Worm (Caenorhabditis elegans): Measurements from ENCODE around the gene T11B7.1.

T11B7.1 gene

DNA sequence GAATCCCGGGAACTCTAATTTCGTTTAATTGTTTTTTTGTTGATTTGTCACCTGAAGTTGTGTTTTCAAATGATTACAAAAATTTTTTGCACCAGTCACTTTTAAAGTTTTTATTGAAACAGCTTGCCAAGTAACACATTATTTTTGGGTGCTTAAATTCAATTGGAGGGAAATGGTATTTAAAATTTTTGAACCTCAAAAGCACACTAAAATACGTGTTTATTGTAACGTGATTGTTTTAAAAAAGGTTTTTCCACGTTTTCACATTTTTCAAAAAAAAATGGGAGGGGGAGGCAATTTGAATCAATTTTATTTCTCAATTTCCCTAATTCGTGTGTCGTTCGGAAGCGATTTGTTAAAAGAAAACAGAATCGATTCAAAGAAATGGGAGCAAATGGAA is 19.4 kb upstream of the T11B7.1 start, which contains the start of gene T28C6.5:
Gene T28C6.5, plus strand, starts transcription at position 301 of the 400 bp plus-strand sequence.
- TF ChIP-seq him-1 (tag; optimal IDR thresholded peaks at IDR 0.05) (no peak), W03F9.2 (tag; optimal IDR thresholded peaks at IDR 0.05) (no peak), dao-5 (tag; optimal IDR thresholded peaks at IDR 0.05) (no peak)

DNA sequence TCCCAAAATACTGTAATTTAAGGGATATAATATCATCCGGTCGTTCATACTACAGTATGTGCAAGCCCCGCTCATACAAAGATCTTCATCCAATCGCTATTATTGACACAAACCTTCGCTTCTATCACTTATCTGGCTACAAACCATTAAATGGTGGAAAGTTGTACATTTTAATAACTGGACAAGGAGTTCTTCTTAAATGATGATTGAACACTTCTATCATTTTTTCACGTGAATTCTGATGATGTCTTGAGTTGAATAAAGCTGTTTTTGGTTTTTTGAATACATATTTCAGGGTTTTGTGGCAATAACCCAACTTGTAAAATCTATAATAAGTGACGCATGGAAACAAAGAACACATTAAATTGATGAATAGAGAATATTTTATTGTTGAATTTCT is 17.9 kb upstream of the T11B7.1 start:
- no peak for TF ChIP-seq W03F9.2 (tag; optimal IDR thresholded peaks at IDR 0.05)
- no peak for TF ChIP-seq him-1 (tag; optimal IDR thresholded peaks at IDR 0.05)
- no peak for TF ChIP-seq dao-5 (tag; optimal IDR thresholded peaks at IDR 0.05)

DNA sequence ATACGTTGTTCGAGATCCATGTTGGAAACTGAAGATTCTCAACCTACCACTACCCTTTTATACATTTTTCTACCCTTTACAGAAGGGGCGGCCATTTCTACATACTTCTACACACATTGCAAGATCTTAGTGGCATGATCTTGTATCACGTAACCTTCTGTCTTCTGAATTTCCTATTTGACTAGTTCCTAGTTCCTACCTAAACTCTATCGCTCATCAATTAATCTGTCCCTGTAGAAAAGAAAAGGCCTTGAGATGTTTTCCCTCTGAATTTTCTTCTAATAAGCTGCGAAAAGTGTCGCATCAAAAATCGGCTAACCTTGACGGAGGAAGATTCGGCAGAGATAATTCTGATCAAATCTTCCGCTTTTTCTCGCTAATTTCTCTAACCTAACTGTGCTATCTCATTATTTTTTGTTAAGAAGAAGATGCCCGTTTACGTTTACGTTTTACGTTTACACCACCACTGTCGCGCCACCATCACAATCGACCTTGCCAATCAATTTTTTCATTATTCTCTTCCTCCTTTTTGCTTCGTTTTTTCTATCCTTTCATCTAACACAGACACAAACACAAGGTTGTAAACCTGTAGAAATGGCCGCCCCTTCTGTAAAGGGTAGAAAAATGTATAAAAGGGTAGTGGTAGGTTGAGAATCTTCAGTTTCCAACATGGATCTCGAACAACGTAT is 16.2 kb upstream of the T11B7.1 start, which contains the start of the genes col-117 and col-3:
Gene col-117, minus strand, starts transcription at position 51 of the 689 bp plus-strand sequence.
Gene col-3, plus strand, starts transcription at position 639 of the 689 bp plus-strand sequence.
- TF ChIP-seq W03F9.2 (tag; optimal IDR thresholded peaks at IDR 0.05) = no peak
- no peak for TF ChIP-seq dao-5 (tag; optimal IDR thresholded peaks at IDR 0.05)
- TF ChIP-seq him-1 (tag; optimal IDR thresholded peaks at IDR 0.05) = no peak

DNA sequence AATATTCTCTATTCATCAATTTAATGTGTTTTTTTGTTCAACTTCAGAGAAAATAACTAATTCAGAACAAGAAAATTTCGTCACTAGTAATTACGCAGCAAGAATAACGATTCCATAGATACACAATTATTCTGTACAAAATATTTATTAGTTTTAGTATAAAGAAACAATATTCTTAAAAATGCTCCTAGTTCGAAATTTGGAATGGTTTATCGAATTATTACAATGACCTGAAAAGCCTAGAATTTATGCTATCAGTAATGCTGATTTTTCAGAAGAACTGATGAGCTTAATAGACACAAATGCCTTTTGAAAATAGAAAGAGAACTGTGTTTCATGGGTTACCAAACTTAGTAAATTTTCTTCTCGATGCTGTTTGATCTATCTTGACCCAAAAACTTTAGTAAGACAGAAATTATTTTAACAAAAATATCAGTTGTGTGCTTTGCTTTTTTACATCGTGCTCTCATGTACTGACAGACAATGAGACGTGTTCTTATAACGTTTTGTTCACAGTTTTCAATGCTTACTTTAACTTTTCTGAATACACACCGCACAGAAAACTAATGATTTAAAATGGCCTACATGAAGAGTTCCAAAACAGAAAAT is 14.4 kb upstream of the T11B7.1 start:
- TF ChIP-seq W03F9.2 (tag; optimal IDR thresholded peaks at IDR 0.05) = no peak
- TF ChIP-seq him-1 (tag; optimal IDR thresholded peaks at IDR 0.05) = no peak
- TF ChIP-seq dao-5 (tag; optimal IDR thresholded peaks at IDR 0.05) = no peak

DNA sequence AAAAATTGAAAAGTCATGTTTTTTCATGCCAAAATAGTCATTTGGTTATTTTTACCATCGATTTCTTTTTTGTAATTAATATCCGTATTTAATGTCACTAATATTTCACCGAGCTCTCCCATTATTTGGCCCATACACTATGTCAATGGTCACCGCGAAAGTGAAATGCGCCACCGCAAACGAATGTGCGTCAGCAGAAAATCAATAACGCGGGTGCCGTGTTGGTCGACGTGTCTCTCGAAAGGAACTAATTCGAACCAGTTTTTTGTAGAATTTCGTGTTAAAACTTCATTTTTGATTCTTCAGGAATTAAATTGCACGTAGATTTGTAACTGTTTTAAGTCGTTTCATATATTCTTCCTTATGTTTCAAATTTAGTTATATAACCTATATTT is 13.9 kb upstream of the T11B7.1 start:
- no peak for TF ChIP-seq him-1 (tag; optimal IDR thresholded peaks at IDR 0.05)
- TF ChIP-seq dao-5 (tag; optimal IDR thresholded peaks at IDR 0.05) = no peak
- no peak for TF ChIP-seq W03F9.2 (tag; optimal IDR thresholded peaks at IDR 0.05)

DNA sequence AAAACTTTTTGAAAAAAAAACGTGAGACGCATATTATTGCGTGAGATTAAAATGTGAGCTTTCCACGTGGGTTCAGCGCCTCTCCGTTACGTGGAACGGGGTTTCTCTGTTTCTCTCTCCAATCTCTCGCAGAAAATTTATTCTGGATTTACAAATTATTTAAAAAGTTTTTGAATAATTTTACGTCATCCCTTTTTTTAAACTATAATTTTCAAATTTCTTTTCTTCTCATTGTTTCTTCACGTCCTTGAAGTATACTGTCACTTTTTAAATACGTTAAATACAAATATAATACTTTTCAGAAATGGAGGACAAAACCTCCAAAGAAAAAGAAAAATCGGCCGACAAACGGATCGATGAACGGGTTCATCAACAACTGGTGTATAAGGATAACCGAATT is 13.0 kb upstream of the T11B7.1 start, which contains the start of gene T28C6.7:
Gene T28C6.7, plus strand, starts transcription at position 301 of the 400 bp plus-strand sequence.
- no peak for TF ChIP-seq W03F9.2 (tag; optimal IDR thresholded peaks at IDR 0.05)

DNA sequence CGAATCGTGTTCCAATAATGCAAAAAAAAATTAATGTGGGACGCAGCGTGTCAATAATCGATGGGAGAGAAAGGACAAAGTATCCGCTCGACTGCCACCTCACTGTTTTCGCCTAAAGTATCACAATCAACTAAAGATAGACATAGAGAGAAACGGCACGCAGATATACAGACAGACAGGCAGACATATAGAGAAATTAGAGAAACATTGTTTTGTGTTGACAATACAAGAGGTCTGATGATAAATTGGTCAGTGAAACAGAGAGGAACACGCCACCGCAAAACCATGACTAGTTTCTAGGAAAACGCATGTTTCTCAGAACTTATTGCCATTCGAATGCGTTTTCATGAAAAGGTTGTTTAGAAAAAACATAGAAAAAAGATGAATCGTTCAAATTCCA is 9.9 kb upstream of the T11B7.1 start, which contains the start of gene T28C6.8:
Gene T28C6.8, minus strand, starts transcription at position 137 of the 400 bp plus-strand sequence.
- TF ChIP-seq W03F9.2 (tag; optimal IDR thresholded peaks at IDR 0.05) (no peak), dao-5 (tag; optimal IDR thresholded peaks at IDR 0.05) (no peak), him-1 (tag; optimal IDR thresholded peaks at IDR 0.05) (no peak)

DNA sequence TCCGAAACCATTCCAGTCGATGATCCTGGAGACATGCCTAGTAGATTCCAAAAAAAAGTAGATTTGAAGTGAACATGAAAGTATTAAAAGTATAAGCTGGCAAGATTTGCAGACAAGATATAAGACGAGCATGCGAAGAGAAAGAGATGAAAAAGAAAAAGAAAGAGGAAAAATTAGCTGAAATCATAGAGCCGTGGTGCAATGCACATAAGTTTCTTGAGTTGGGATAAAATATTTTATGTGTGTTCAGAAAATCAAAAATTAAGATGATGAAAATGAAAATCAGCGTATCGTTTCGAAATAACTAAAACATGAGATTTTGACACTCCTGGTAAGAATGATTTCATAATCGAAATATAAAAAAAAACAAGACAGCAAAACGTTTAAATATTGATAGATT is 3.9 kb downstream of the T11B7.1 start, which contains the start of gene T11B7.2:
Gene T11B7.2, minus strand, starts transcription at position 101 of the 400 bp plus-strand sequence.
- TF ChIP-seq dao-5 (tag; optimal IDR thresholded peaks at IDR 0.05) (no peak), him-1 (tag; optimal IDR thresholded peaks at IDR 0.05) (no peak), W03F9.2 (tag; optimal IDR thresholded peaks at IDR 0.05) (no peak)

DNA sequence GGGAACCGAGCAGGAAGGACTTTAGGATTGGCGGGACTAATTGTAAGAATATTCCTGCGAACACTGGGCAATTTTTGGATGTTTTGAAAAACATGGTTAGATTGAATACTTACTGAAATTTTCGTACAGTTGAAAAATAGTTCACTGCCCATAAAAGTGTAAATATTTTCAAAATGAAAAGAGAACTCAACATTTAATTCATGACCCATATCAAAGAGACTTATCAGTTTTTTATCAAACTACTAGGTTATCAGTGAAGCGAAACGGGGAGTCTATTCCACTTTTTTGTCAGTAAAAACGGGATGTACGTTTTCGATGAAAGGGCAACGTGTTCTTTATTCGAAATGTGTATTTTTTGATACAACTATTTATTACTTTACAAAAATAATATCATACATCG is 5.4 kb downstream of the T11B7.1 start:
- TF ChIP-seq dao-5 (tag; optimal IDR thresholded peaks at IDR 0.05) = no peak
- TF ChIP-seq him-1 (tag; optimal IDR thresholded peaks at IDR 0.05) = no peak
- TF ChIP-seq W03F9.2 (tag; optimal IDR thresholded peaks at IDR 0.05) = no peak

DNA sequence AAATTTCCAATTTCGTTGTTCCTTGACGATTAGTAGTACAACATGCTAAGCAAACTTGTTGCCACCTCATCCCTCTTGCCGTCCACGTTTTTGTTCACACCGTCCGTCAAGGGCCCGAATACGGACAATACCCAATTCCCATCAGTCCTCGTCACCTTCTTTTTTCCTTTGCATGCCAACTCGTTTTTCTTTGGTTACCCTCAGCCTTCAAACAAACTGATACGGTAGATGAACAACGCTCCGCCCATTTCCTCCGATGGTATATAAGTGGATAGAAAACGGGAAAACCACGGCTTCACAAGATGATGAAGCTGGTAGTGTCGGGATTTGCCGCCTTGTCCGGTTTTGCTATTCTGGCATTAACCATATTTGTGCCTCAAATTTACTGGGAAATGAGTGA is 7.4 kb downstream of the T11B7.1 start, which contains the start of gene col-118:
Gene col-118, plus strand, starts transcription at position 301 of the 400 bp plus-strand sequence.
- no peak for TF ChIP-seq dao-5 (tag; optimal IDR thresholded peaks at IDR 0.05)
- TF ChIP-seq him-1 (tag; optimal IDR thresholded peaks at IDR 0.05) = no peak
- no peak for TF ChIP-seq W03F9.2 (tag; optimal IDR thresholded peaks at IDR 0.05)

DNA sequence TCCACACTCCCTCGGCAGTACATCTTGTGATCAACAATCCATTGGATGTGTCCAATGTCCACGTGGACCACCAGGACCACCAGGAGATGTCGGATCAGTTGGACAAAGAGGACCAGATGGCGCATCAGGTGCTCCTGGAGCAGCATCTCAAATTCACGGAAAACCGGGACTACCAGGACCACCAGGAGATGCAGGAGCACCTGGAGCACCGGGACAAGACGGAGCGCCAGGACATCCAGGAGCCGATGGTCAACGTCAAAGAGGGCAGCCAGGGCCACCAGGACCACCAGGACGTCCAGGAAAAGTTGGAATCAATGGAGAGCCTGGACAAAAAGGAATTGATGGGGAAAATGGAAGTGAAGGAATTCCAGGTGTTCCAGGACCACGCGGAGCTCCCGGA is 8.5 kb downstream of the T11B7.1 start:
- TF ChIP-seq him-1 (tag; optimal IDR thresholded peaks at IDR 0.05) (no peak), dao-5 (tag; optimal IDR thresholded peaks at IDR 0.05) (no peak), W03F9.2 (tag; optimal IDR thresholded peaks at IDR 0.05) (no peak)

DNA sequence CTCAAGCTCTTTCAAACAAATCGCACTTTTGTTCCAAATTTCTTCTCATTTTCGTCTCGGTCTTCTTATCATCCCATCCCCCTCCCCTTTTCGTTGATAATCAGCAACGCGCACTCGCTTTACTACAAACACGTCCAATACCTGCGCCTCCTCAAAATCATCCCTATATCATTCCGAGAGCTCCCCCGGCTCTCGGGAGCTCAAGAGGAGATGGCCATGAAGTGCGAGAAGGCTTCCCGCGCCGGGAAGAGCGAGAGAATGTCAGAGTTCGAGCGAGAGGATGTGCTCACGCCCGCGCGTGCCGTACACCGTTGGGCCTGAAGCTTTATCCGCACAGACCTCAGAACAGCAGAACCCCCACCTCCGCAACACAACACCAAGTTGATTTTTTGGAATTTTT is 10.3 kb downstream of the T11B7.1 start:
- TF ChIP-seq W03F9.2 (tag; optimal IDR thresholded peaks at IDR 0.05) (no peak), him-1 (tag; optimal IDR thresholded peaks at IDR 0.05) (no peak), dao-5 (tag; optimal IDR thresholded peaks at IDR 0.05) (no peak)

DNA sequence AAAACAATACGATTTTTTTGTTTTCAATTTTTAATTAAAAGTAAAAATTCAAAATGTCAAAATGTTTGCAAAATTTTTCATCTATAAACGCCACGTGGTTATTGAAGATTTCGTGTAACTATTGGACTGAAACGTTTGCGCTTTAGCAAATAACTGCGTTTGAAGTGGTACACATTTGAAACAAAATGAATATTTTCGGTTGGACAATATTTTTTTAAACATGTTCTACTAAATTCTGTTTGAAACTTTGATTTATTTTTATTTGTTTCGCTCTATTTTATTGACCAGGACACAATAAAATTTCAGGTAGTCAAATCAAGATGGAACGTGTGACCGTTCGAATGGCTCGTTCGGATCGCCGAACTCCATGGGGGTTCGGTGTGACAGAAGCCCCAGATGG is 11.7 kb downstream of the T11B7.1 start, which contains the start of gene alp-1:
Gene alp-1, plus strand, starts transcription at position 301 of the 400 bp plus-strand sequence.
- TF ChIP-seq him-1 (tag; optimal IDR thresholded peaks at IDR 0.05) (no peak), dao-5 (tag; optimal IDR thresholded peaks at IDR 0.05) (no peak)

DNA sequence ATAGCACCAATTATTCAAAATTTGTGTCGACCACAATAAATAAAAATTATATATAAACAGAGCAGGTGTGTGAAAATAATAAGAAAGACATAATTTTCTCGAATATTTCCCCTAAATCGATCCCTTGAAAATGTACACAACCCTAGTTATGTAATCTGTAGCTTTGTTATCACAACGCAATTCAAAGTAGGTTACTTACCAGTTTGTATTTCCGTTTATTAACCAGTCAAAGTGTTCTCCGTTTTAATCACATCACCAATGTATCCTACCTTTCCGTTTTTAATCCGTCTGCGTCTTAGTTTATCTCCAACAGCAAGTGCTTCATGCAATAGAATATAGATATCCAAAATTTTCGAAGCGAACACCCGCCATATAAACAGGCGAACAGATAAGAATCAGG is 12.8 kb downstream of the T11B7.1 start:
- TF ChIP-seq W03F9.2 (tag; optimal IDR thresholded peaks at IDR 0.05) (no peak), dao-5 (tag; optimal IDR thresholded peaks at IDR 0.05) (no peak), him-1 (tag; optimal IDR thresholded peaks at IDR 0.05) (no peak)
